Fruit fly (Drosophila melanogaster): ENCODE results near the gene CG12355.

The CG12355 gene

dm6 chr3L:15518344-15518743 is 23.0 kb upstream of the CG12355 start (continued):
- TF ChIP-seq CkIIα-i1 (GFP tag; IDR thresholded peaks at IDR 0.05) (no peak), inv (GFP tag; IDR thresholded peaks at IDR 0.05; ENCODE audit: partially characterized antibody) (no peak), sug (tag; optimal IDR thresholded peaks at IDR 0.05) (peak; percentile 3), CG31441 (GFP tag; IDR thresholded peaks at IDR 0.05) (no peak), ham (GFP tag; IDR thresholded peaks at IDR 0.05) (no peak)

- no peak for TF ChIP-seq Nf-YC (tag; optimal IDR thresholded peaks at IDR 0.05)
- peak; percentile 12 for TF ChIP-seq CG15696 (tag; optimal IDR thresholded peaks at IDR 0.05)
- peak in 1 of 2 experiments; percentile 33 for TF ChIP-seq eve (GFP tag; optimal IDR thresholded peaks at IDR 0.05)
- no peak for TF ChIP-seq CG16779 (GFP tag; IDR thresholded peaks at IDR 0.05)
- TF ChIP-seq sug (tag; optimal IDR thresholded peaks at IDR 0.05) = peak; percentile 9
- peak; percentile 87 for TF ChIP-seq zf30C (GFP tag; optimal IDR thresholded peaks at IDR 0.05)
- TF ChIP-seq CG8388 (GFP tag; optimal IDR thresholded peaks at IDR 0.05) = peak; percentile 39
- 0 out of 2 replicates have a peak, but pooled peaks have one; percentile 18 for TF ChIP-seq H2.0 (GFP tag; IDR thresholded peaks at IDR 0.05)
- TF ChIP-seq CG34376 (GFP tag; optimal IDR thresholded peaks at IDR 0.05) = peak; percentile 25
- TF ChIP-seq CG2199 (GFP tag; IDR thresholded peaks at IDR 0.05) = peak; percentile 84; the same call in 2 of the 3 replicates
- TF ChIP-seq exex (tag; optimal IDR thresholded peaks at IDR 0.05) = peak; percentile 93
- no peak for TF ChIP-seq zen (tag; optimal IDR thresholded peaks at IDR 0.05)
- TF ChIP-seq dmrt99B (tag; optimal IDR thresholded peaks at IDR 0.05) = no peak
- peak; percentile 18 for TF ChIP-seq Med (GFP tag)
- peak; percentile 12 for TF ChIP-seq mirr (GFP tag; optimal IDR thresholded peaks at IDR 0.05)
- peak; percentile 55 for TF ChIP-seq sd (tag; optimal IDR thresholded peaks at IDR 0.05)
- peak; percentile 8 for TF ChIP-seq grn (GFP tag; optimal IDR thresholded peaks at IDR 0.05)
- TF ChIP-seq GATAe (GFP tag; conservative IDR thresholded peaks at IDR 0.05) = peak; percentile 72
- TF ChIP-seq gt (GFP tag; IDR thresholded peaks at IDR 0.05) = no peak
- TF ChIP-seq sr (GFP tag; IDR thresholded peaks at IDR 0.05) = no peak
- TF ChIP-seq row (GFP tag; IDR thresholded peaks at IDR 0.05) = peak; percentile 39; the same call in 2 of the 3 replicates
- TF ChIP-seq CG8290 (GFP tag; optimal IDR thresholded peaks at IDR 0.05) = no peak
- peak in 1 of 2 experiments; percentile 25 for TF ChIP-seq CG8290 (tag; optimal IDR thresholded peaks at IDR 0.05)
- 0 out of 3 replicates have a peak, but pooled peaks have one; percentile 24 for TF ChIP-seq zfh1 (GFP tag; IDR thresholded peaks at IDR 0.05)
Observed at dm6 chr3L:15517508-15517907, 22.2 kb upstream of the CG12355 start.

- no peak for TF ChIP-seq CG15601 (tag; optimal IDR thresholded peaks at IDR 0.05)
- TF ChIP-seq Drgx (GFP tag; IDR thresholded peaks at IDR 0.05) = no peak
- no peak for TF ChIP-seq tup (GFP tag; optimal IDR thresholded peaks at IDR 0.05)
- no peak for TF ChIP-seq Dfd (GFP tag; optimal IDR thresholded peaks at IDR 0.05)
- no peak for TF ChIP-seq CG9727 (GFP tag; optimal IDR thresholded peaks at IDR 0.05)
- TF ChIP-seq sens (GFP tag) = peak; percentile 60
- no peak for TF ChIP-seq ci (GFP tag; IDR thresholded peaks at IDR 0.05)
- TF ChIP-seq lov (optimal IDR thresholded peaks at IDR 0.05) = no peak
- no peak for TF ChIP-seq lov (GFP tag; IDR thresholded peaks at IDR 0.05)
- no peak for TF ChIP-seq CG9609 (GFP tag; optimal IDR thresholded peaks at IDR 0.05)
- TF ChIP-seq hb (GFP tag; IDR thresholded peaks at IDR 0.05; ENCODE audit: partially characterized antibody) = no peak
- TF ChIP-seq CG18262 (tag; optimal IDR thresholded peaks at IDR 0.05) = no peak
- TF ChIP-seq CG12155 (GFP tag; optimal IDR thresholded peaks at IDR 0.05) = no peak
- TF ChIP-seq tio (GFP tag; optimal IDR thresholded peaks at IDR 0.05) = no peak
- no peak for TF ChIP-seq ab (GFP tag; optimal IDR thresholded peaks at IDR 0.05)
- no peak for TF ChIP-seq lab (GFP tag; optimal IDR thresholded peaks at IDR 0.05)
- TF ChIP-seq Hr39 (optimal IDR thresholded peaks at IDR 0.05) = no peak
- no peak for TF ChIP-seq CG4282 (GFP tag; optimal IDR thresholded peaks at IDR 0.05)
- TF ChIP-seq tap (tag; optimal IDR thresholded peaks at IDR 0.05) = no peak
- TF ChIP-seq org-1 (GFP tag; optimal IDR thresholded peaks at IDR 0.05) = no peak
- TF ChIP-seq Hr3 (GFP tag; optimal IDR thresholded peaks at IDR 0.05) = no peak
- TF ChIP-seq CG1603 (tag; optimal IDR thresholded peaks at IDR 0.05) = no peak
- TF ChIP-seq CG10959 (GFP tag; IDR thresholded peaks at IDR 0.05) = no peak
- TF ChIP-seq CG2202 (tag; optimal IDR thresholded peaks at IDR 0.05) = no peak
Observed at dm6 chr3L:15516956-15517355, 21.6 kb upstream of the CG12355 start, which contains the start of gene CG13454. TSS of gene CG13454 (minus strand) at chr3L:15517056.
